Worm (Caenorhabditis elegans): ENCODE measurements around the gene phat-6.
A peak's percentile ranks its signal among the peaks of the same experiment; 100 is the strongest.

phat-6 gene

DNA sequence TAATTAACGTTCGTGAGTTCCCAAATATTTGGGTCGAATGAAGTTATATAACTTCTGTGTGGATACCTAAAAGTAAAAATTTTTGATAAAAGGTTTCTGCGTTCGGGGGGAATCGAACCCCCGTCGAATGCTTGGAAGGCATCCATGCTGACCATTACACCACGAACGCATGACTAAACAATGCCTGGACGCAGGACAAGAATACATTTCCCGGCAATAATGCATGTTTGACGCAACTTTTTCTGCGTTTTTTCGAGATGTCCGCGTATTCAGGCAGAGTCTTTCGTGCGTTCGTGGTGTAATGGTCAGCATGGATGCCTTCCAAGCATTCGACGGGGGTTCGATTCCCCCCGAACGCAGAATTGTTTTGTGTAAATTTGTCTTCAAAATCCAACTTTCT, 6.5 kb upstream of the phat-6 start (continued):
- TF ChIP-seq unc-62 (GFP tag; optimal IDR thresholded peaks at IDR 0.05) (peak; percentile 32), nhr-67 (tag; optimal IDR thresholded peaks at IDR 0.05) (no peak), egl-27 (tag; optimal IDR thresholded peaks at IDR 0.05) (no peak), lin-39 (tag; optimal IDR thresholded peaks at IDR 0.05) (peak; percentile 47), nhr-12 (tag; optimal IDR thresholded peaks at IDR 0.05) (no peak), hmg-11 (tag; optimal IDR thresholded peaks at IDR 0.05) (peak; percentile 59), fkh-2 (tag; optimal IDR thresholded peaks at IDR 0.05) (no peak), eor-1 (tag; optimal IDR thresholded peaks at IDR 0.05) (no peak), R02D3.7 (tag; optimal IDR thresholded peaks at IDR 0.05) (no peak), mdl-1 (tag; optimal IDR thresholded peaks at IDR 0.05) (no peak), nhr-25 (tag; optimal IDR thresholded peaks at IDR 0.05) (peak; percentile 46), jun-1 (tag; optimal IDR thresholded peaks at IDR 0.05) (peak; percentile 58), aly-2 (tag; optimal IDR thresholded peaks at IDR 0.05) (no peak), ztf-11 (tag; optimal IDR thresholded peaks at IDR 0.05) (no peak), elt-2 (tag; optimal IDR thresholded peaks at IDR 0.05) (peak; percentile 57)

DNA sequence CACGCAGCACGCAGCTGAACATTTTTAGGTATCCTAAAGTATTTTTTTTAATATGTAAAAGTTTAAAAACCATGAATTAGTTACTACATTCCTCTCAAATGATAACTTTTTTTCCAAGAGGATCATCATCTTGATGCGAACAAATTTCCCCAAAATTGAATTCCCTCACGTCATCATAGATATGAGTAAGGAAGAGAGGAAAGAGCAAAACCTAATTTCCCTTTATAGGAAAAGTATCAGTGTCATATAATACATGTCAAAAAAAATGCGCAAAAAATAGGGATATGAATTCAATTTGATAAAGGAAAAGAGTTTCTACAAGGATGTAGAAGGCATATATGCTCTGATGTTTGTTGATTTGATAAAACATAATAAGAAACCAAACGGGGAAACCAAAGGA, 6.0 kb upstream of the phat-6 start:
- no peak for TF ChIP-seq lsy-12 (tag; optimal IDR thresholded peaks at IDR 0.05)
- TF ChIP-seq fkh-10 (GFP tag; optimal IDR thresholded peaks at IDR 0.05): peak; percentile 31

DNA sequence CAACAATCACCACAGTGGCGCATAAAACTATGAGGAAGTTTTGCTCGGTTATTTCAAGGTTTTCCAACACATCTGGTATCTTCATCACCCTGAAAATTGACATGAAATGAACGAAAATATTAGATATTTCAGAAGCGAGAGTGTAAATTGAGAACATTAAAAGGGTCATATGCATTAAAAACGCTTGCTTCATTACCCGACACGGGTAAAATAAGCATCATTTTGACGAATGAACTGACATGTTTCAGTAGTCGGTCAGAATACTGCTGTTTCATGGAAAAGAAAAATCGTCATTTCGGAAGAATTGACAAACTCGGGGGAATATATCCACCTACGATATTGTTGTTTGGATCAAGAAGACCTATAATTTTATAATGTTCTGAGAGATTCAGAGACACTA, 4.9 kb upstream of the phat-6 start, which contains the start of gene snt-7:
Gene snt-7, minus strand, starts transcription at position 101 of the 400 bp plus-strand sequence.
- no peak for TF ChIP-seq aly-2 (tag; optimal IDR thresholded peaks at IDR 0.05)

DNA sequence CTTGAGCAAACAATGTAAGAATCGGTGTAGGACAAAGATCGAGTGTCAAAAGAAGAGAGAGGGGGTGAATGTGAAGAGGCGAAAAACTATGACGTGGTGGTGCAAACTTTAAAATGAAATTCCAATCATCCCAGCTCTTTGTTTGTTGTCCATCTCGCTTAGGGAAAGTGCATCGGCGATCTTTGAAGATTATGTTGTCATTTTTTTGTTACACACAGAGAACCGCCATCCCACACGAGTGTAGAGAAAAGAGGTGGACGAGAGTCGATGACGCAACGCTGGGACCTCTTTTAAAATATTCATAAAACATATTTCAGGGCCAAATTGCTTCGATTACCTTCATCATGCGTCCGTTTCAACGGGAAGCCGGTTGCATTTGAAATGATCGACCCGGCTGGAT, 2.8 kb downstream of the phat-6 start:
- TF ChIP-seq pha-4 (tag; optimal IDR thresholded peaks at IDR 0.05) (peak; percentile 16), lin-39 (tag; optimal IDR thresholded peaks at IDR 0.05) (peak; percentile 50), zag-1 (tag; optimal IDR thresholded peaks at IDR 0.05) (no peak)

DNA sequence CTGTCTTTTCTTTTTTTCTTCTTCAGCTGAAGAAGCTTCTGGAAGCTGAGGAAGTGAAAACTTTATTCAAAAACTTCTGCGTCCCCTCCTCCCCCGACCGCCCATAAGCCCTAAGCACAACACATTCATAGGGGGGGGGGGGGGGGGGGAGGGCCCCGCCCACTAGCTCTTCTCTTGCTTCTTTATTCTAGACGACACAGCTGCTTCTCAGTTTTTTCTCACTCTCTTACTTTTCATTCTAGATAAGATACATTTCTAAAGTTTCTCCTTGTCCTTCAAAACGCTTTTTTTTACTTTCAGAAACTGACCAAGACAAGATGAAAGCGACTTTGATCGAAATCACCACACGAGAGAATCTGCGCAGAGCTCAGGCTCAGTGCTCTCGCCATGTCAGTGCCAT, 4.4 kb downstream of the phat-6 start, which contains the start of gene T10B10.4:
Gene T10B10.4, plus strand, starts transcription at position 301 of the 400 bp plus-strand sequence.
- TF ChIP-seq lin-39 (tag; optimal IDR thresholded peaks at IDR 0.05): peak; percentile 32
- TF ChIP-seq nhr-77 (tag; optimal IDR thresholded peaks at IDR 0.05): no peak

DNA sequence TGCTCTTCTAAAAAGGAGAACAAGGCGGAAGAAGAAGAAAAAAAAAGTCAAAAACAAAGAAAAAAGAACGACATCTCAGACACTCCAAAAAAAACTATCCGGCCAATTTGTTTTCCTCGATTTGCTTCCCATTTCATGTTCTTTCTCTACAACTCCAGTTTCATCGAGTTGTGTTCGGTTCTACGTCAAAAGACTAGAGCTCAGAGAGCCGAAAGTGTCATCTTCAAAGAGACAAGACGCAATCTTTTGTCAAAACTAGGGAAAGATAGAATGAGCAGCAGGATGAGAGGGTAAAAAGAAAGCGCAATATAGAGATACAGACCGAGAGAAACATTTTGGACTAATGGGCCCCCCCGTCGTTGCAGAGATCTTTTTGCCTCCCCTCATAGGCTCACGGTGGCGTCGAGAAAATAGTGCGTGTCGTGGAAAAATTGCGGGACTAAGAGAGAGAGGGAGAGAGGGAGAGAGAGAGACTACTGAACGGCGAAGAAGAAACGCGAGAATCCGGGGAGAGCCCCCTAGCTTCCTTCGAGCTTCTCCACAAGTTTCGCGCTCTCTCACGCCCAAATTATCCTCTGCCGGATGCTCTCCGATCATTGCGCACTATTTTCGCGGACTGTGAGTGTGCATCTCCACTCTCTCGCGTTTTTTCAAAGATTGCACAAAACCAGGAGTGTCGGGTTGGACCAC, 5.1 kb downstream of the phat-6 start:
- TF ChIP-seq nhr-12 (tag; optimal IDR thresholded peaks at IDR 0.05) (no peak), egl-27 (tag; optimal IDR thresholded peaks at IDR 0.05) (no peak), mdl-1 (tag; optimal IDR thresholded peaks at IDR 0.05) (no peak), R02D3.7 (tag; optimal IDR thresholded peaks at IDR 0.05) (no peak), nhr-67 (tag; optimal IDR thresholded peaks at IDR 0.05) (no peak), nhr-43 (tag; optimal IDR thresholded peaks at IDR 0.05; ENCODE audit: poor library complexity, severe bottlenecking) (no peak), zag-1 (tag; optimal IDR thresholded peaks at IDR 0.05) (no peak), elt-1 (tag; optimal IDR thresholded peaks at IDR 0.05) (peak; percentile 37), nhr-11 (tag; optimal IDR thresholded peaks at IDR 0.05) (no peak), ceh-28 (tag; optimal IDR thresholded peaks at IDR 0.05) (peak; percentile 4), nhr-76 (tag; optimal IDR thresholded peaks at IDR 0.05) (no peak), jun-1 (tag; optimal IDR thresholded peaks at IDR 0.05) (no peak), ceh-82 (tag; optimal IDR thresholded peaks at IDR 0.05) (no peak), snpc-4 (tag; optimal IDR thresholded peaks at IDR 0.05) (peak; percentile 69), ama-1 (optimal IDR thresholded peaks at IDR 0.05) (no peak), ztf-4 (tag; optimal IDR thresholded peaks at IDR 0.05) (no peak), lsy-12 (tag; optimal IDR thresholded peaks at IDR 0.05) (no peak), elt-3 (tag; optimal IDR thresholded peaks at IDR 0.05) (no peak), aly-2 (tag; optimal IDR thresholded peaks at IDR 0.05) (no peak), ztf-11 (tag; optimal IDR thresholded peaks at IDR 0.05) (no peak), nhr-77 (tag; optimal IDR thresholded peaks at IDR 0.05) (no peak), ceh-9 (tag; optimal IDR thresholded peaks at IDR 0.05) (peak; percentile 66), fkh-10 (GFP tag; optimal IDR thresholded peaks at IDR 0.05) (peak; percentile 63), nfya-1 (tag; optimal IDR thresholded peaks at IDR 0.05; ENCODE audit: insufficient read depth) (peak; percentile 85), fos-1 (tag; optimal IDR thresholded peaks at IDR 0.05) (no peak), tbx-2 (tag; optimal IDR thresholded peaks at IDR 0.05) (peak; percentile 66), unc-62 (GFP tag; optimal IDR thresholded peaks at IDR 0.05) (peak; percentile 72), pha-4 (tag; optimal IDR thresholded peaks at IDR 0.05) (peak; percentile 16), daf-12 (tag; optimal IDR thresholded peaks at IDR 0.05) (no peak), egl-5 (tag; optimal IDR thresholded peaks at IDR 0.05) (peak; percentile 73), elt-2 (tag; optimal IDR thresholded peaks at IDR 0.05) (no peak), lin-15B (tag; optimal IDR thresholded peaks at IDR 0.05) (peak; percentile 14), ZK546.5 (tag; optimal IDR thresholded peaks at IDR 0.05) (no peak), nhr-28 (tag; optimal IDR thresholded peaks at IDR 0.05) (no peak), nhr-237 (tag; optimal IDR thresholded peaks at IDR 0.05) (no peak)

Data from whole organism, L3 larva.